Worm (Caenorhabditis elegans): ENCODE measurements around the gene snx-1.

The snx-1 gene

ce11 chrX:1086406-1086897 is 42.3 kb upstream of the snx-1 start:
- no peak for TF ChIP-seq unc-120 (tag; optimal IDR thresholded peaks at IDR 0.05; ENCODE audit: poor library complexity, severe bottlenecking)
- TF ChIP-seq drap-1 (GFP tag; optimal IDR thresholded peaks at IDR 0.05), result no peak
- TF ChIP-seq mls-2 (tag; optimal IDR thresholded peaks at IDR 0.05), result no peak
- TF ChIP-seq ztf-11 (tag; optimal IDR thresholded peaks at IDR 0.05), result no peak
- TF ChIP-seq ceh-83 (GFP tag; optimal IDR thresholded peaks at IDR 0.05), result no peak
- TF ChIP-seq snpc-4 (tag; optimal IDR thresholded peaks at IDR 0.05), result no peak
- TF ChIP-seq lin-13 (tag; optimal IDR thresholded peaks at IDR 0.05), result no peak
- no peak for TF ChIP-seq nhr-2 (tag; optimal IDR thresholded peaks at IDR 0.05)
- TF ChIP-seq M03D4.4 (tag; optimal IDR thresholded peaks at IDR 0.05), result no peak
- TF ChIP-seq unc-62 (GFP tag; optimal IDR thresholded peaks at IDR 0.05), result no peak
- TF ChIP-seq hlh-1 (tag; optimal IDR thresholded peaks at IDR 0.05), result no peak
- TF ChIP-seq mep-1 (tag; optimal IDR thresholded peaks at IDR 0.05), result no peak
- no peak for TF ChIP-seq sem-2 (GFP tag; optimal IDR thresholded peaks at IDR 0.05)
- TF ChIP-seq sptf-1 (tag; optimal IDR thresholded peaks at IDR 0.05), result no peak
- no peak for TF ChIP-seq ceh-43 (GFP tag; optimal IDR thresholded peaks at IDR 0.05)

DNA sequence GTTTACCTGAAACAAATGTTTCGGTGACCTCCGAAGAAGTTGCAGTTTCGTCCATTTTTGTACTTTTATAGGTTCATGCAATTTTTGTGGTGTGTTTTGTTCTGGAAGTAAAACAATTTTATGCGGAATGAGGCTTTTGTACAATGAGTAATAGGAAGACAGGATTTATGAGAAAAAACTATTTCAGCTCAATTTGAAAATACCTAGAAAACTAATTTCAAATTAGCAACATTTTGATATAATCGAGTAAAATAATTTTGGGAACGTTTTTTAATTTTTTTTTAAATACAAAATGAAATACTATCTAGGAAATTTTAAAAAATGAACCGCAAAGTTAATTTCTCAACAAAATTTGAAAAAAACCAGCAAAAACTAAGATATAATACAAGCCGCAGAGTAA is 40.7 kb upstream of the snx-1 start, which contains the start of gene rei-2:
rei-2 (minus strand) TSS at position 101 of the 400 bp plus-strand sequence.
- TF ChIP-seq nhr-237 (tag; optimal IDR thresholded peaks at IDR 0.05) (no peak), flh-1 (GFP tag; optimal IDR thresholded peaks at IDR 0.05) (no peak), ham-2 (GFP tag; optimal IDR thresholded peaks at IDR 0.05) (no peak), lin-13 (tag; optimal IDR thresholded peaks at IDR 0.05) (no peak), drap-1 (GFP tag; optimal IDR thresholded peaks at IDR 0.05) (no peak), lin-32 (GFP tag; optimal IDR thresholded peaks at IDR 0.05) (no peak), nhr-76 (tag; optimal IDR thresholded peaks at IDR 0.05) (no peak)

- no peak for TF ChIP-seq nhr-28 (tag; optimal IDR thresholded peaks at IDR 0.05)
- no peak for TF ChIP-seq tbx-8 (GFP tag; optimal IDR thresholded peaks at IDR 0.05)
- TF ChIP-seq unc-62 (GFP tag; optimal IDR thresholded peaks at IDR 0.05), result no peak
- TF ChIP-seq lin-13 (tag; optimal IDR thresholded peaks at IDR 0.05), result no peak
- no peak for TF ChIP-seq snpc-4 (tag; optimal IDR thresholded peaks at IDR 0.05)
- no peak for TF ChIP-seq cnd-1 (tag; optimal IDR thresholded peaks at IDR 0.05)
- no peak for TF ChIP-seq flh-1 (GFP tag; optimal IDR thresholded peaks at IDR 0.05)
- TF ChIP-seq nhr-2 (tag; optimal IDR thresholded peaks at IDR 0.05), result no peak
- no peak for TF ChIP-seq blmp-1 (tag; optimal IDR thresholded peaks at IDR 0.05)
- TF ChIP-seq pha-4 (tag; optimal IDR thresholded peaks at IDR 0.05), result no peak
- TF ChIP-seq elt-1 (tag; optimal IDR thresholded peaks at IDR 0.05; ENCODE audit: borderline replicate concordance, insufficient read depth), result no peak
- TF ChIP-seq ces-1 (GFP tag; optimal IDR thresholded peaks at IDR 0.05), result no peak
- no peak for TF ChIP-seq mab-5 (tag; optimal IDR thresholded peaks at IDR 0.05)
- TF ChIP-seq hlh-1 (tag; optimal IDR thresholded peaks at IDR 0.05), result no peak
- TF ChIP-seq unc-39 (tag; optimal IDR thresholded peaks at IDR 0.05), result no peak
- TF ChIP-seq ztf-11 (tag; optimal IDR thresholded peaks at IDR 0.05), result no peak
Measured at ce11 chrX:1089133-1089532, 39.7 kb upstream of the snx-1 start.

- TF ChIP-seq unc-120 (tag; optimal IDR thresholded peaks at IDR 0.05; ENCODE audit: poor library complexity, severe bottlenecking), result no peak
- TF ChIP-seq hlh-1 (tag; optimal IDR thresholded peaks at IDR 0.05), result no peak
- no peak for TF ChIP-seq flh-1 (GFP tag; optimal IDR thresholded peaks at IDR 0.05)
- no peak for TF ChIP-seq ham-2 (GFP tag; optimal IDR thresholded peaks at IDR 0.05)
- no peak for TF ChIP-seq elt-1 (tag; optimal IDR thresholded peaks at IDR 0.05; ENCODE audit: borderline replicate concordance, insufficient read depth)
Measured at ce11 chrX:1089676-1090075, 39.1 kb upstream of the snx-1 start.

DNA sequence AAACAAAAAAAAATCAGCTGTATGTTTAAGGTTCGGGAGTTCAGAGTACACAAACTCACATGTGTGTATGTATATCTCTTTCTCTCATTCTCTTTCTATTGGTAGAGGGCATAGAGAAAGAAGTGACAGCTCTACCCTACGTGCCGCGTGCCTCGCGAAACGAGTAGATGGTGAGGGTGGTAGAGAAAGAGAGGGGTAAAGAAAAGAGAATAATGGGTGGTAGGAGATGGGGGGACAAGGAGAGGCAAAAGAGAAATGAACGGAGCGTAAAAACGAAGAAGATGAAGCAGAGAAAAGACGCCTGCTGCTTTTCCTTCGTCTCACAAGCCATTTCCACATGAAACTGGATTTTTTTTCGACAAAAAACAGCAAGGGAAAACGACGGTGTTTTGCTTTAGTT is 35.6 kb upstream of the snx-1 start:
- TF ChIP-seq sem-2 (GFP tag; optimal IDR thresholded peaks at IDR 0.05) (peak; percentile 13), unc-62 (GFP tag; optimal IDR thresholded peaks at IDR 0.05) (peak; percentile 99), mls-2 (tag; optimal IDR thresholded peaks at IDR 0.05) (peak; percentile 71), ceh-43 (GFP tag; optimal IDR thresholded peaks at IDR 0.05) (no peak), nhr-2 (tag; optimal IDR thresholded peaks at IDR 0.05) (no peak), elt-1 (tag; optimal IDR thresholded peaks at IDR 0.05; ENCODE audit: borderline replicate concordance, insufficient read depth) (no peak), blmp-1 (tag; optimal IDR thresholded peaks at IDR 0.05) (peak; percentile 54), cnd-1 (tag; optimal IDR thresholded peaks at IDR 0.05) (peak; percentile 44), mep-1 (tag; optimal IDR thresholded peaks at IDR 0.05) (peak; percentile 83), unc-120 (tag; optimal IDR thresholded peaks at IDR 0.05; ENCODE audit: poor library complexity, severe bottlenecking) (peak; percentile 94), ces-1 (GFP tag; optimal IDR thresholded peaks at IDR 0.05) (peak; percentile 78), hlh-1 (tag; optimal IDR thresholded peaks at IDR 0.05) (peak; percentile 90), drap-1 (GFP tag; optimal IDR thresholded peaks at IDR 0.05) (peak; percentile 69), zip-8 (tag; optimal IDR thresholded peaks at IDR 0.05) (no peak), ceh-39 (tag; optimal IDR thresholded peaks at IDR 0.05) (peak; percentile 26), unc-39 (tag; optimal IDR thresholded peaks at IDR 0.05) (no peak), pha-4 (tag; optimal IDR thresholded peaks at IDR 0.05) (peak; percentile 93), M03D4.4 (tag; optimal IDR thresholded peaks at IDR 0.05) (peak; percentile 53), lsy-2 (tag; optimal IDR thresholded peaks at IDR 0.05) (peak; percentile 30), mab-5 (tag; optimal IDR thresholded peaks at IDR 0.05) (no peak), nhr-237 (tag; optimal IDR thresholded peaks at IDR 0.05) (peak; percentile 87), ham-2 (GFP tag; optimal IDR thresholded peaks at IDR 0.05) (peak; percentile 70), sptf-1 (tag; optimal IDR thresholded peaks at IDR 0.05) (peak; percentile 78), lin-13 (tag; optimal IDR thresholded peaks at IDR 0.05) (peak; percentile 13)

Data from whole organism, mixed stage, embryonic.